Fruit fly (Drosophila melanogaster) whole organism: Measurements from ENCODE around the gene velo.
A peak's percentile ranks its signal among the peaks of the same experiment; 100 is the strongest.

Experiments used
- CG8478 ChIP-seq: fragments of >200 bp; optimal IDR thresholded peaks from 2 replicates; lab custom pipeline; 2018; ENCODE audit warnings: inconsistent platforms
- Dll ChIP-seq: fragments of >200 bp; optimal IDR thresholded peaks from 2 replicates; lab custom pipeline; 2017
- EcR ChIP-seq, 2 experiments: fragments of >200 bp; optimal IDR thresholded peaks; 2 replicates each; lab custom pipeline; 2017; ENCODE audit warnings: missing biosample characterization in 2 of 2, missing genetic modification characterization in 2 of 2, missing genetic modification reagents in 2 of 2
- pan ChIP-seq: fragments of >200 bp; optimal IDR thresholded peaks from 2 replicates; lab custom pipeline; 2017
- psq ChIP-seq: fragments of >200 bp; optimal IDR thresholded peaks from 2 replicates; lab custom pipeline; 2017
- usp ChIP-seq: fragments of >200 bp; optimal IDR thresholded peaks from 2 replicates; lab custom pipeline; 2017; ENCODE audit warnings: missing biosample characterization, missing genetic modification characterization, mixed read lengths

Gene velo

dm6 chr3L:6752278-6753096, at the start of gene velo, which contains the start of gene Sbds:
velo (minus strand) TSS chr3L:6752752.
Sbds (plus strand) TSS chr3L:6752913.
- TF ChIP-seq usp (GFP tag; lab: Kevin White, UChicago) (no peak), psq (peak; percentile 22), pan (lab: Kevin White, UChicago) (no peak)

dm6 chr3L:6799550-6799949, 47.0 kb upstream of the velo start:
- TF ChIP-seq psq, result no peak
- TF ChIP-seq usp (GFP tag; lab: Kevin White, UChicago), result no peak
- TF ChIP-seq CG8478 (lab: Kevin White, UChicago), result no peak
- no peak for TF ChIP-seq EcR (GFP tag; optimal IDR thresholded peaks at IDR 0.05; lab: Kevin White, UChicago)
- no peak for TF ChIP-seq Dll (lab: Kevin White, UChicago)
- no peak for TF ChIP-seq pan (lab: Kevin White, UChicago)

- TF ChIP-seq Dll (lab: Kevin White, UChicago) (no peak), pan (lab: Kevin White, UChicago) (no peak), EcR (GFP tag; optimal IDR thresholded peaks at IDR 0.05; lab: Kevin White, UChicago) (no peak), CG8478 (lab: Kevin White, UChicago) (no peak), usp (GFP tag; lab: Kevin White, UChicago) (no peak), psq (no peak)
These were observed 44.9 kb upstream of the velo start for dm6 chr3L:6797395-6798006.

- no peak for TF ChIP-seq CG8478 (lab: Kevin White, UChicago)
- no peak for TF ChIP-seq EcR (GFP tag; optimal IDR thresholded peaks at IDR 0.05; lab: Kevin White, UChicago)
- no peak for TF ChIP-seq psq
- TF ChIP-seq Dll (lab: Kevin White, UChicago), result no peak
- TF ChIP-seq pan (lab: Kevin White, UChicago), result no peak
- TF ChIP-seq usp (GFP tag; lab: Kevin White, UChicago), result no peak
These were observed 40.1 kb upstream of the velo start for dm6 chr3L:6792617-6793016.

dm6 chr3L:6789788-6790325, 37.3 kb upstream of the velo start, which contains the start of gene vvl:
vvl (plus strand) TSS chr3L:6790158.
- TF ChIP-seq pan (lab: Kevin White, UChicago) (no peak), EcR (GFP tag; optimal IDR thresholded peaks at IDR 0.05; lab: Kevin White, UChicago) (no peak), CG8478 (lab: Kevin White, UChicago) (peak; percentile 45)

dm6 chr3L:6787502-6787901, 35.0 kb upstream of the velo start:
- TF ChIP-seq usp (GFP tag; lab: Kevin White, UChicago), result no peak
- TF ChIP-seq Dll (lab: Kevin White, UChicago), result no peak
- TF ChIP-seq EcR (GFP tag; optimal IDR thresholded peaks at IDR 0.05; lab: Kevin White, UChicago), result no peak
- TF ChIP-seq pan (lab: Kevin White, UChicago), result no peak
- no peak for TF ChIP-seq psq
- no peak for TF ChIP-seq CG8478 (lab: Kevin White, UChicago)

- TF ChIP-seq CG8478 (lab: Kevin White, UChicago) (no peak), pan (lab: Kevin White, UChicago) (no peak), usp (GFP tag; lab: Kevin White, UChicago) (no peak), psq (no peak), Dll (lab: Kevin White, UChicago) (no peak), EcR (GFP tag; optimal IDR thresholded peaks at IDR 0.05; lab: Kevin White, UChicago) (no peak)
These were observed 32.4 kb upstream of the velo start for dm6 chr3L:6784635-6785606.

- no peak for TF ChIP-seq psq
- no peak for TF ChIP-seq pan (lab: Kevin White, UChicago)
- TF ChIP-seq EcR (GFP tag; optimal IDR thresholded peaks at IDR 0.05; lab: Kevin White, UChicago), result no peak
- no peak for TF ChIP-seq CG8478 (lab: Kevin White, UChicago)
- TF ChIP-seq usp (GFP tag; lab: Kevin White, UChicago), result no peak
- no peak for TF ChIP-seq Dll (lab: Kevin White, UChicago)
These were observed 30.9 kb upstream of the velo start for dm6 chr3L:6783403-6783802.

- TF ChIP-seq psq (no peak), Dll (lab: Kevin White, UChicago) (no peak), pan (lab: Kevin White, UChicago) (no peak), CG8478 (lab: Kevin White, UChicago) (no peak), usp (GFP tag; lab: Kevin White, UChicago) (no peak), EcR (GFP tag; optimal IDR thresholded peaks at IDR 0.05; lab: Kevin White, UChicago) (no peak)
These were observed 26.8 kb upstream of the velo start for dm6 chr3L:6779398-6779797.

- TF ChIP-seq pan (lab: Kevin White, UChicago) (no peak), CG8478 (lab: Kevin White, UChicago) (no peak), Dll (lab: Kevin White, UChicago) (no peak), psq (no peak), EcR (GFP tag; optimal IDR thresholded peaks at IDR 0.05; lab: Kevin White, UChicago) (no peak), usp (GFP tag; lab: Kevin White, UChicago) (no peak)
These were observed 26.3 kb upstream of the velo start for dm6 chr3L:6778804-6779289.
